Worm (Caenorhabditis elegans) whole organism, late embryonic: ENCODE measurements around the gene ZK546.5.

Source experiments
- hlh-13 ChIP-seq: fragments of 200-800 bp; sonication (Bioruptor generic); optimal IDR thresholded peaks from 2 replicates; lab custom pipeline; 2018; ENCODE audit warnings: mild to moderate bottlenecking, missing genetic modification characterization, missing compliant biosample characterization
- lim-6 ChIP-seq: sonication (generic microtip); optimal IDR thresholded peaks from 2 replicates; lab custom pipeline; 2016; ENCODE audit warnings: missing genetic modification characterization, missing compliant biosample characterization
- pha-4 ChIP-seq: fragments of 150-350 bp; optimal IDR thresholded peaks from 2 replicates; lab custom pipeline; 2018; ENCODE audit warnings: missing biosample characterization, missing genetic modification reagents, missing genetic modification characterization

ce11 chrII:4905331-4905730 lies 30.3 kb upstream of the ZK546.5 start:
- TF ChIP-seq lim-6 (tag; lab: Kevin White, UChicago) (no peak), pha-4 (tag; lab: Kevin White, UChicago) (no peak), hlh-13 (no peak)
